Fruit fly (Drosophila melanogaster) whole organism, embryonic: ENCODE data around the gene Cpr65Aw.

Experiments
- Asciz ChIP-seq: fragments of 200-800 bp; sonication (Bioruptor generic); optimal IDR thresholded peaks from 2 replicates; lab custom pipeline; 2017; ENCODE audit warnings: missing biosample characterization, mild to moderate bottlenecking, missing genetic modification characterization, missing genetic modification reagents
- CG10209 ChIP-seq: fragments of 200-800 bp; sonication (Bioruptor generic); optimal IDR thresholded peaks from 3 replicates; lab custom pipeline; 2017; ENCODE audit warnings: missing biosample characterization, mild to moderate bottlenecking, missing genetic modification characterization, missing genetic modification reagents
- CG10267 ChIP-seq: fragments of 200-800 bp; sonication (Bioruptor generic); optimal IDR thresholded peaks from 2 replicates; lab custom pipeline; 2018; ENCODE audit warnings: missing biosample characterization, mild to moderate bottlenecking, missing genetic modification characterization, moderate library complexity
- CG12155 ChIP-seq: fragments of 200-800 bp; sonication (Bioruptor generic); optimal IDR thresholded peaks from 3 replicates; lab custom pipeline; 2016; ENCODE audit warnings: missing biosample characterization, missing genetic modification characterization
- CG13424 ChIP-seq: fragments of 200-800 bp; sonication (Bioruptor generic); optimal IDR thresholded peaks from 2 replicates; lab custom pipeline; 2019; ENCODE audit warnings: missing biosample characterization, mild to moderate bottlenecking, missing genetic modification characterization, moderate library complexity
- CG14710 ChIP-seq: fragments of 200-800 bp; sonication (Bioruptor generic); optimal IDR thresholded peaks from 3 replicates; lab custom pipeline; 2019; ENCODE audit warnings: missing biosample characterization, mild to moderate bottlenecking, missing genetic modification characterization, moderate library complexity
- CG15269 ChIP-seq: fragments of 200-800 bp; sonication (Bioruptor generic); optimal IDR thresholded peaks from 2 replicates; lab custom pipeline; 2018; ENCODE audit warnings: missing biosample characterization, mild to moderate bottlenecking, missing genetic modification characterization, moderate library complexity
- CG18262 ChIP-seq: fragments of 200-800 bp; optimal IDR thresholded peaks from 3 replicates; lab custom pipeline; 2019; ENCODE audit warnings: missing biosample characterization, mild to moderate bottlenecking, missing genetic modification characterization, moderate library complexity
- CG1832 ChIP-seq: fragments of 200-800 bp; sonication (Bioruptor generic); optimal IDR thresholded peaks from 2 replicates; lab custom pipeline; 2017; ENCODE audit warnings: missing biosample characterization, mild to moderate bottlenecking, missing genetic modification characterization, inconsistent platforms
- CG2712 ChIP-seq: fragments of 200-800 bp; optimal IDR thresholded peaks from 3 replicates; lab custom pipeline; 2019; ENCODE audit warnings: missing biosample characterization, mild to moderate bottlenecking, missing genetic modification characterization, moderate library complexity
- CG31441 ChIP-seq: fragments of 200-800 bp; sonication (Bioruptor generic); IDR thresholded peaks from 2 replicates; pipeline ENCODE4 v1.3.6; 2022; ENCODE audit warnings: missing biosample characterization, missing genetic modification characterization
- CG3847 ChIP-seq: fragments of 200-800 bp; sonication (Bioruptor generic); IDR thresholded peaks from 2 replicates; pipeline ENCODE4 v1.3.6; 2022; ENCODE audit warnings: missing biosample characterization, missing genetic modification characterization
- CG6254 ChIP-seq: fragments of 200-800 bp; sonication (Bioruptor generic); optimal IDR thresholded peaks from 3 replicates; lab custom pipeline; 2017; ENCODE audit warnings: mild to moderate bottlenecking, missing biosample characterization, missing genetic modification reagents, missing genetic modification characterization
- CG6683 ChIP-seq: fragments of 200-800 bp; sonication (Bioruptor generic); optimal IDR thresholded peaks from 2 replicates; lab custom pipeline; 2017; ENCODE audit warnings: missing biosample characterization, mild to moderate bottlenecking, missing genetic modification characterization, missing genetic modification reagents
- CG6813 ChIP-seq: fragments of 200-800 bp; sonication (Bioruptor generic); optimal IDR thresholded peaks from 2 replicates; lab custom pipeline; 2017; ENCODE audit warnings: missing biosample characterization, missing genetic modification characterization, mild to moderate bottlenecking, moderate library complexity, missing genetic modification reagents
- CG7271 ChIP-seq: fragments of 200-800 bp; sonication (Bioruptor generic); optimal IDR thresholded peaks from 2 replicates; lab custom pipeline; 2018; ENCODE audit warnings: missing biosample characterization, mild to moderate bottlenecking, missing genetic modification characterization, moderate library complexity
- CG7839 ChIP-seq: fragments of 200-800 bp; sonication (Bioruptor generic); optimal IDR thresholded peaks from 3 replicates; lab custom pipeline; 2018; ENCODE audit warnings: missing biosample characterization, mild to moderate bottlenecking, missing genetic modification characterization, moderate library complexity
- CG9437 ChIP-seq: fragments of 200-800 bp; sonication (Bioruptor generic); optimal IDR thresholded peaks from 2 replicates; lab custom pipeline; 2018; ENCODE audit warnings: missing biosample characterization, mild to moderate bottlenecking, missing genetic modification characterization
- D19A ChIP-seq: fragments of 200-800 bp; optimal IDR thresholded peaks from 3 replicates; lab custom pipeline; 2019; ENCODE audit warnings: missing biosample characterization, mild to moderate bottlenecking, missing genetic modification characterization, moderate library complexity
- Drgx ChIP-seq: fragments of 200-800 bp; sonication (Bioruptor generic); IDR thresholded peaks from 2 replicates; pipeline ENCODE4 v1.3.6; 2022; ENCODE audit warnings: missing biosample characterization, missing genetic modification characterization
- Fer3 ChIP-seq: fragments of 200-800 bp; sonication (Bioruptor generic); optimal IDR thresholded peaks from 2 replicates; lab custom pipeline; 2018; ENCODE audit warnings: missing biosample characterization, mild to moderate bottlenecking, missing genetic modification characterization, moderate library complexity
- Jarid2 ChIP-seq: fragments of 200-800 bp; sonication (Bioruptor generic); optimal IDR thresholded peaks from 3 replicates; lab custom pipeline; 2017; ENCODE audit warnings: mild to moderate bottlenecking, missing biosample characterization, missing genetic modification reagents, missing genetic modification characterization
- Nf-YC ChIP-seq: fragments of 200-800 bp; optimal IDR thresholded peaks from 3 replicates; lab custom pipeline; 2019; ENCODE audit warnings: missing biosample characterization, mild to moderate bottlenecking, missing genetic modification characterization, moderate library complexity
- Pdp1 ChIP-seq, 2 experiments: fragments of 200-800 bp; sonication (Bioruptor generic); optimal IDR thresholded peaks; 3 replicates each; lab custom pipeline; 2016; ENCODE audit warnings: missing biosample characterization in 2 of 2, missing genetic modification characterization in 2 of 2, mild to moderate bottlenecking in 1 of 2, moderate library complexity in 1 of 2
- Sox102F ChIP-seq: fragments of 200-800 bp; sonication (Bioruptor generic); optimal IDR thresholded peaks from 2 replicates; lab custom pipeline; 2018; ENCODE audit warnings: missing biosample characterization, mild to moderate bottlenecking, missing genetic modification characterization, moderate library complexity
- ara ChIP-seq: fragments of 200-800 bp; sonication (Bioruptor generic); IDR thresholded peaks from 2 replicates; pipeline ENCODE4 v1.3.6; 2022; ENCODE audit warnings: missing biosample characterization, missing genetic modification characterization
- bcd ChIP-seq: fragments of 200-800 bp; sonication (Bioruptor generic); optimal IDR thresholded peaks from 2 replicates; lab custom pipeline; 2017; ENCODE audit warnings: missing biosample characterization, mild to moderate bottlenecking, missing genetic modification characterization
- bigmax ChIP-seq: fragments of 200-800 bp; sonication (Bioruptor generic); optimal IDR thresholded peaks from 2 replicates; lab custom pipeline; 2018; ENCODE audit warnings: missing biosample characterization, mild to moderate bottlenecking, missing genetic modification characterization
- cas ChIP-seq: fragments of 200-800 bp; sonication (Bioruptor generic); IDR thresholded peaks from 2 replicates; pipeline ENCODE4 v1.3.6; 2022; ENCODE audit warnings: missing biosample characterization, missing genetic modification characterization
- cg ChIP-seq: fragments of 200-800 bp; sonication (Bioruptor generic); optimal IDR thresholded peaks from 3 replicates; lab custom pipeline; 2019; ENCODE audit warnings: missing biosample characterization, mild to moderate bottlenecking, missing genetic modification characterization, moderate library complexity
- chif ChIP-seq, 2 experiments: fragments of 200-800 bp; sonication (Bioruptor generic); optimal IDR thresholded peaks; 3 replicates each; lab custom pipeline; 2016; ENCODE audit warnings: missing biosample characterization in 2 of 2, missing genetic modification characterization in 2 of 2
- chn ChIP-seq: fragments of 200-800 bp; sonication (Bioruptor generic); optimal IDR thresholded peaks from 2 replicates; lab custom pipeline; 2016; ENCODE audit warnings: missing biosample characterization, missing genetic modification characterization
- dmrt99B ChIP-seq: fragments of 200-800 bp; sonication (Bioruptor generic); optimal IDR thresholded peaks from 2 replicates; lab custom pipeline; 2018; ENCODE audit warnings: missing biosample characterization, mild to moderate bottlenecking, missing genetic modification characterization, moderate library complexity
- dysf ChIP-seq: fragments of 200-800 bp; sonication (Bioruptor generic); IDR thresholded peaks from 3 replicates; pipeline ENCODE4 v1.3.6; 2022; ENCODE audit warnings: missing biosample characterization, missing genetic modification characterization
- fd3F ChIP-seq: fragments of 200-800 bp; sonication (Bioruptor generic); optimal IDR thresholded peaks from 2 replicates; lab custom pipeline; 2018; ENCODE audit warnings: missing biosample characterization, mild to moderate bottlenecking, missing genetic modification characterization, moderate library complexity
- gem ChIP-seq: fragments of 200-800 bp; sonication (Bioruptor generic); optimal IDR thresholded peaks from 2 replicates; lab custom pipeline; 2019; ENCODE audit warnings: missing biosample characterization, mild to moderate bottlenecking, missing genetic modification characterization, moderate library complexity
- gro ChIP-seq: fragments of 200-800 bp; sonication (Bioruptor generic); optimal IDR thresholded peaks from 2 replicates; lab custom pipeline; 2016; ENCODE audit warnings: missing biosample characterization, missing genetic modification characterization
- hkb ChIP-seq, 2 experiments: fragments of 200-800 bp in 1 of 2; fragments of >200 bp in 1 of 2; sonication (Bioruptor generic) in 1 of 2; IDR thresholded peaks in 1 of 2; optimal IDR thresholded peaks in 1 of 2; 2 replicates each; pipeline versions ENCODE4 v1.3.6 to Lab custom; 2017 to 2022; ENCODE audit warnings: missing biosample characterization in 1 of 2, missing genetic modification characterization in 1 of 2
- nerfin-1 ChIP-seq: fragments of 200-800 bp; sonication (Bioruptor generic); optimal IDR thresholded peaks from 3 replicates; lab custom pipeline; 2019; ENCODE audit warnings: missing biosample characterization, mild to moderate bottlenecking, missing genetic modification characterization, moderate library complexity
- org-1 ChIP-seq: fragments of 200-800 bp; sonication (Bioruptor generic); optimal IDR thresholded peaks from 2 replicates; lab custom pipeline; 2017; ENCODE audit warnings: missing biosample characterization, missing genetic modification characterization
- phol ChIP-seq: fragments of 200-800 bp; sonication (Bioruptor generic); optimal IDR thresholded peaks from 3 replicates; lab custom pipeline; 2018; ENCODE audit warnings: missing biosample characterization, mild to moderate bottlenecking, missing genetic modification characterization, moderate library complexity
- pros ChIP-seq: fragments of 200-800 bp; sonication (Bioruptor generic); optimal IDR thresholded peaks from 3 replicates; lab custom pipeline; 2019; ENCODE audit warnings: missing biosample characterization, mild to moderate bottlenecking, missing genetic modification characterization, moderate library complexity
- ranshi ChIP-seq: fragments of 200-800 bp; sonication (Bioruptor generic); IDR thresholded peaks from 2 replicates; pipeline ENCODE4 v1.3.6; 2022; ENCODE audit warnings: missing biosample characterization, missing genetic modification characterization
- slp2 ChIP-seq: fragments of 200-800 bp; sonication (Bioruptor generic); optimal IDR thresholded peaks from 2 replicates; lab custom pipeline; 2016; ENCODE audit warnings: missing biosample characterization, missing genetic modification characterization
- stwl ChIP-seq: fragments of 200-800 bp; sonication (Bioruptor generic); optimal IDR thresholded peaks from 3 replicates; lab custom pipeline; 2018; ENCODE audit warnings: missing biosample characterization, mild to moderate bottlenecking, missing genetic modification characterization, moderate library complexity
- zen2 ChIP-seq: fragments of 200-800 bp; sonication (Bioruptor generic); IDR thresholded peaks from 3 replicates; pipeline ENCODE4 v1.3.6; 2022; ENCODE audit warnings: missing biosample characterization, missing genetic modification characterization; ENCODE audit not compliant: partially characterized antibody
- zfh1 ChIP-seq: fragments of 200-800 bp; sonication (Bioruptor generic); IDR thresholded peaks from 3 replicates; pipeline ENCODE4 v1.3.6; 2022; ENCODE audit warnings: missing biosample characterization, missing genetic modification characterization

The Cpr65Aw gene

DNA sequence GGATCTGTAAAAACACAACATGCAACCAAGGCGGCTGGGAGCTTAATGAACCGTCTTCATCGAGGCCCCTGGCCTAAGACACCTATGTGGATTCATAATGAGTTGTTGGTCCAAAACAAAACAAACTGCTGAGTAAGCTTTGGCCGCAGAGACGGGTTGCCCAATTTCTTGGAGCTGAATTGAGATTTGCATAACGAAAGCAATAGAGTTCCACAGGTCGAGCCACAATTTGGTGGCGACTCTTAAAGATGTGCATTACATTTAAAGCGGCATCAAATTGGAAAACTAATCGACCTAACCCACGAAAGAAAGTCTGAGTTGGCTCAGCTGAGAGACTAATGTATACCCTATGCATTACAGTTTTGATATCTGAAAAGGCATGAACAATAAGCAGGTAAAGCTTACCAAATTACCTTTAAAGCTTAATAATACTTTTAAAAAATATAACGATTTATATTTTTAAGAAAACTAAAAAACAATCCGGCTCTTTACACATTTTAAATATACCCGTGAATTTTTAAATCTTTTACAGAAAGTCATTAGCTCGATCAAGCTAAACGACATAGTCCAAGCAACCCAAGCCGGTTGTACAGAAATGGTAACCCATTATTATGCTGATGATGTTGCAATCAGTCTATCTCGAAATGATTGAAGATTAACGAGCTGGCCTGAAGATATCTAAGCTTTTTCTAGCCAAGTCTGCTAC, 15.3 kb upstream of the Cpr65Aw start, which contains the start of gene CG13297 (continued):
- peak; percentile 86 for TF ChIP-seq pros (GFP tag; lab: Kevin White, UChicago)
- peak; percentile 37; the same call in 1 of the 2 replicates for TF ChIP-seq Drgx (GFP tag; lab: Robert Waterston, UW)
- no peak for TF ChIP-seq CG6683
- 0 out of 3 replicates have a peak, but pooled peaks have one; percentile 32 for TF ChIP-seq zfh1
- TF ChIP-seq gro (GFP tag; lab: Kevin White, UChicago), result no peak
- TF ChIP-seq Fer3 (tag; lab: Kevin White, UChicago), result peak; percentile 35
- no peak for TF ChIP-seq ara (GFP tag; lab: Robert Waterston, UW)
- TF ChIP-seq zen2 (GFP tag; lab: Robert Waterston, UW), result no peak
- peak; percentile 40 for TF ChIP-seq CG9437 (GFP tag; lab: Kevin White, UChicago)
- TF ChIP-seq Nf-YC (tag; lab: Kevin White, UChicago), result no peak
- no peak for TF ChIP-seq CG3847 (GFP tag; lab: Robert Waterston, UW)
- peak; percentile 0 for TF ChIP-seq CG12155 (GFP tag; lab: Kevin White, UChicago)
- TF ChIP-seq Asciz (GFP tag; lab: Kevin White, UChicago), result peak; percentile 64
- TF ChIP-seq chn, result no peak
- TF ChIP-seq CG1832 (GFP tag; lab: Kevin White, UChicago), result no peak
- TF ChIP-seq CG13424, result peak; percentile 76
- peak; percentile 33 for TF ChIP-seq CG10209
- peak; percentile 84 for TF ChIP-seq CG31441 (GFP tag; lab: Robert Waterston, UW)
- TF ChIP-seq cas (GFP tag; lab: Robert Waterston, UW), result no peak
- TF ChIP-seq dmrt99B (tag; lab: Kevin White, UChicago), result peak; percentile 88
- peak; percentile 12 for TF ChIP-seq CG6254 (GFP tag; lab: Kevin White, UChicago)
- TF ChIP-seq fd3F (GFP tag; lab: Kevin White, UChicago), result peak; percentile 12
- TF ChIP-seq CG14710 (tag; lab: Kevin White, UChicago), result peak; percentile 8
- TF ChIP-seq CG10267, result peak; percentile 50
- TF ChIP-seq CG7839, result peak; percentile 64
- no peak for TF ChIP-seq Jarid2 (GFP tag; lab: Kevin White, UChicago)
- TF ChIP-seq gem (tag; lab: Kevin White, UChicago), result peak; percentile 74
- peak; percentile 73 for TF ChIP-seq CG18262
- peak; percentile 37 for TF ChIP-seq org-1 (GFP tag; lab: Kevin White, UChicago)
- TF ChIP-seq D19A (tag; lab: Kevin White, UChicago), result peak; percentile 80
- TF ChIP-seq ranshi, result peak; percentile 21; the same call in 1 of the 2 replicates
- TF ChIP-seq Pdp1 (GFP tag; optimal IDR thresholded peaks at IDR 0.05; lab: Kevin White, UChicago), result peak in 1 of 2 experiments; percentile 2
- TF ChIP-seq dysf (GFP tag; lab: Robert Waterston, UW), result peak; percentile 57; the same call in 2 of the 3 replicates
- no peak for TF ChIP-seq cg (GFP tag; lab: Kevin White, UChicago)
- no peak for TF ChIP-seq stwl (tag; lab: Kevin White, UChicago)
- TF ChIP-seq bigmax (GFP tag; lab: Kevin White, UChicago), result no peak
- peak; percentile 75 for TF ChIP-seq phol (tag; lab: Kevin White, UChicago)
- peak; percentile 41 for TF ChIP-seq bcd (GFP tag; lab: Kevin White, UChicago)
- TF ChIP-seq CG6813 (GFP tag; lab: Kevin White, UChicago), result peak; percentile 17
- TF ChIP-seq chif (GFP tag; optimal IDR thresholded peaks at IDR 0.05; lab: Kevin White, UChicago), result peak in 1 of 2 experiments; percentile 8
- TF ChIP-seq CG15269 (tag; lab: Kevin White, UChicago), result peak; percentile 75
- TF ChIP-seq nerfin-1, result peak; percentile 64
- peak; percentile 78 for TF ChIP-seq CG2712
- no peak for TF ChIP-seq hkb (optimal IDR thresholded peaks at IDR 0.05; lab: Kevin White, UChicago)
- TF ChIP-seq hkb (GFP tag; IDR thresholded peaks at IDR 0.05; lab: Robert Waterston, UW), result peak; percentile 65; the same call in 1 of the 2 replicates
- peak; percentile 76 for TF ChIP-seq Sox102F (GFP tag; lab: Kevin White, UChicago)
- no peak for TF ChIP-seq CG7271
- TF ChIP-seq slp2 (GFP tag; lab: Kevin White, UChicago), result no peak
